Worm (Caenorhabditis elegans): ENCODE data around the gene F12F6.1.

DNA sequence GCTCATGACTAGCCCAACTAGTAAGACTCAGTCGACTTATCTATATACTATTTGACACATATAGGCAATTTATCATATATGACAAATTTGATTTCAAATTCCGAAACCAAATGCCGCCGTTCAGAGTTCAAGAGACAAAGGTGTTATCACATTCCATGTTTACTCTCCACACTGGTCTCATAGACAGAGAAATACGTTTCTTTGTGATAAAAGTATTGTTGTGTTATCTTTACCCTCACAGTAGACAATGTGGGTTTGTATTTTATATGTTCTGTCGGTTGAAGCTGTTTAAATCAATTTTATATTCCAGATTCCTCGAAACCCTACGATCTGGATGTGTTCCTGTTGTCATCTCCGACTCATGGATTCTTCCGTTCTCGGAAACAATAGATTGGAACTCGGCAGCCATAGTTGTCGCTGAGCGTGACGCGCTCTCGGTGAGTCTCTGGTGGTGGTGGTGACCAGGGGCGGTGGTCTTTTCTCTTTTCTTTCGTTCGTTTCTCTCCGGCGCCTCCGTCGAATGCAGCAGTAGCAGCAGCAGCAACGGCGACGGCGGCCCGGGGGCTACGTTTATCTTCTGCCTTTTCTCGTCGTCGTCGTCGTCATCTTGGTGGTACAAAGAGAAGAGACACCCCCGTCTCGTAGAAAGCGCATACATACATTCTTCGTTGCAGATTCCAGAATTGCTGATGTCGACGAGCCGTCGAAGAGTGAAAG is 1.1 kb upstream of the F12F6.1 start:
- TF ChIP-seq unc-62 (GFP tag; optimal IDR thresholded peaks at IDR 0.05): no peak
- TF ChIP-seq ztf-11 (tag; optimal IDR thresholded peaks at IDR 0.05): no peak
- TF ChIP-seq lsy-2 (tag; optimal IDR thresholded peaks at IDR 0.05): no peak
- no peak for TF ChIP-seq elt-3 (tag; optimal IDR thresholded peaks at IDR 0.05)
- no peak for TF ChIP-seq nhr-28 (tag; optimal IDR thresholded peaks at IDR 0.05)
- no peak for TF ChIP-seq unc-39 (tag; optimal IDR thresholded peaks at IDR 0.05)
- TF ChIP-seq lin-13 (tag; optimal IDR thresholded peaks at IDR 0.05): no peak
